Fruit fly (Drosophila melanogaster) whole organism, prepupa: ENCODE results near the gene beag.

Source experiments
- CG8632 ChIP-seq: fragments of 200-800 bp; sonication (Bioruptor generic); optimal IDR thresholded peaks from 3 replicates; lab custom pipeline; 2016; ENCODE audit warnings: missing biosample characterization, missing genetic modification characterization
- dac ChIP-seq: fragments of 200-800 bp; sonication (Bioruptor generic); optimal IDR thresholded peaks from 2 replicates; lab custom pipeline; 2017; ENCODE audit warnings: missing biosample characterization, mild to moderate bottlenecking, missing genetic modification characterization
- fkh ChIP-seq: fragments of 200-800 bp; sonication (Bioruptor generic); optimal IDR thresholded peaks from 3 replicates; lab custom pipeline; 2017; ENCODE audit warnings: missing biosample characterization, mild to moderate bottlenecking, missing genetic modification characterization, moderate library complexity

- TF ChIP-seq CG8632 (no peak), fkh (GFP tag; lab: Kevin White, UChicago) (no peak), dac (no peak)
These were observed 19.1 kb downstream of the beag start for dm6 chr3R:9045733-9046132.
